Worm (Caenorhabditis elegans): ENCODE results near the gene ltah-1.1.

DNA sequence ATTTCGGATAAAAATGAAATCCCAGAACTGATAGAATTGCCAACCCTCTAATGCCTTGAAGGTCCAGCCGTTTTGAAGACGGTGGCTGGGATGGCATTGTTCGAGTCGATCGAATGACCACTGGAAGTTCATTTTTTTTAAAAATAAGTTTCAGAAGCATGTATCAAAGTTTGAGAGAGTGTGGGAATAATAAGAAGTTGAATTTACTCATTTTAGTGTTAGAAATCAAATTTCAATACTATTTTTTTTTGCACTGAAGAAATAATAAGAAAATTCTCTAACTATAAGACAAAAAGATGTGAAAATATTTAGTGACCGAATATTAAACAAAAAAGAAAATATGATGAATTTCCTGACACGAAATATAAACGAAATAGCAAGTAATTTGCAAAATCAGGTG lies 21.7 kb downstream of the ltah-1.1 start, which contains the start of gene oac-59:
- no peak for TF ChIP-seq nhr-2 (tag; optimal IDR thresholded peaks at IDR 0.05)
- TF ChIP-seq ceh-83 (GFP tag; optimal IDR thresholded peaks at IDR 0.05): no peak
